Fruit fly (Drosophila melanogaster) whole organism, pupa: Measurements from ENCODE around the gene poe.

Source experiments
- EcR ChIP-seq: fragments of 200-800 bp; sonication (Bioruptor generic); optimal IDR thresholded peaks from 3 replicates; lab custom pipeline; 2019; ENCODE audit warnings: missing biosample characterization, missing genetic modification characterization, mild to moderate bottlenecking, moderate library complexity, missing genetic modification reagents
- Ets98B ChIP-seq: fragments of 200-800 bp; sonication (Bioruptor generic); IDR thresholded peaks from 2 replicates; pipeline ENCODE4 v1.3.6; 2022; ENCODE audit warnings: missing biosample characterization, missing genetic modification characterization
- Snoo ChIP-seq: fragments of 200-800 bp; sonication (Bioruptor generic); optimal IDR thresholded peaks from 3 replicates; lab custom pipeline; 2017; ENCODE audit warnings: missing biosample characterization, mild to moderate bottlenecking, missing genetic modification characterization, inconsistent platforms
- gl ChIP-seq: fragments of 200-800 bp; sonication (Bioruptor generic); optimal IDR thresholded peaks from 2 replicates; lab custom pipeline; 2018; ENCODE audit warnings: missing biosample characterization, mild to moderate bottlenecking, missing genetic modification characterization

DNA sequence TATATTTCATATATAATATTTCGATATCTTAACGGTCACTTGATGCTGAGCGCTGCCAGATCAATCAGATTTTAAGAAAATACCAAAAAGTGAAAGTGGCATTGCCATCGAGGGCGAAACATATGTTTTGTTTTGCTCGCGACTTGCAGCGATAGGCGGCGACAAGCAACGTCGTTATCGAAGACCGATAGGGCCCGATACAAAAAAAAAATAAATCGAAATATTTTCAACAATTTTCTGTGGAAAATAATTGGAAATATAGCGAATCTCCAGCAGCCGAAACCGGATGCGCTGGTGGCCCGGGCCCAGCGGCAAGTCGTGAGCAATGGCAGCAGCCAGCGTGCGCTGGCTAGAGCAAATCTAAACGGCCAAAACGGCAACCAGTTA, 28.1 kb downstream of the poe start, which contains the start of gene Megf8:
- TF ChIP-seq Snoo: no peak
- TF ChIP-seq EcR (GFP tag; lab: Kevin White, UChicago): no peak
- TF ChIP-seq Ets98B: no peak
- TF ChIP-seq gl: no peak
